Worm (Caenorhabditis elegans) whole organism, L4/young adult: ENCODE results near the gene C35D10.17.

Experiments used
- dao-5 ChIP-seq: sonication (generic microtip); optimal IDR thresholded peaks from 2 replicates; lab custom pipeline; 2016; ENCODE audit warnings: missing genotype, missing genetic modification characterization, moderate library complexity, missing compliant biosample characterization
- him-1 ChIP-seq: sonication (generic microtip); optimal IDR thresholded peaks from 2 replicates; lab custom pipeline; 2016; ENCODE audit warnings: missing genotype, missing genetic modification reagents, missing genetic modification characterization, missing compliant biosample characterization

- no peak for TF ChIP-seq him-1 (tag; lab: Kevin White, UChicago)
- TF ChIP-seq dao-5 (tag; lab: Kevin White, UChicago): no peak
These were observed 47.0 kb upstream of the C35D10.17 start, which contains the start of gene F26A1.7 for ce11 chrIII:4819843-4820242.
